Worm (Caenorhabditis elegans) whole organism, late embryonic: ENCODE measurements around the gene lin-37.

ENCODE experiments used
- C38D4.7 ChIP-seq: fragments of 200-800 bp; sonication (Bioruptor generic); optimal IDR thresholded peaks from 2 replicates; lab custom pipeline; 2018; ENCODE audit warnings: mild to moderate bottlenecking, missing genetic modification characterization, moderate library complexity, missing compliant biosample characterization
- K09A11.1 ChIP-seq: sonication (generic microtip); optimal IDR thresholded peaks from 2 replicates; lab custom pipeline; 2017; ENCODE audit warnings: antibody characterized with exemption, mild to moderate bottlenecking, missing genetic modification characterization, missing compliant biosample characterization; ENCODE audit not compliant: insufficient read depth
- T23F11.4 ChIP-seq: fragments of 200-800 bp; sonication (Bioruptor generic); optimal IDR thresholded peaks from 2 replicates; lab custom pipeline; 2018; ENCODE audit warnings: mild to moderate bottlenecking, missing genetic modification characterization, missing compliant biosample characterization
- ama-1 ChIP-seq: fragments of 150-350 bp; optimal IDR thresholded peaks from 2 replicates; lab custom pipeline; 2014
- ceh-22 ChIP-seq: sonication (generic microtip); optimal IDR thresholded peaks from 2 replicates; lab custom pipeline; 2017; ENCODE audit warnings: missing biosample characterization, missing genetic modification characterization
- elt-2 ChIP-seq: sonication (generic microtip); optimal IDR thresholded peaks from 2 replicates; lab custom pipeline; 2016; ENCODE audit warnings: missing genetic modification reagents, missing genetic modification characterization, missing compliant biosample characterization
- nhr-11 ChIP-seq: fragments of 150-350 bp; optimal IDR thresholded peaks from 2 replicates; lab custom pipeline; 2014; ENCODE audit warnings: missing biosample characterization, missing genetic modification characterization
- pax-1 ChIP-seq: fragments of 150-350 bp; optimal IDR thresholded peaks from 2 replicates; lab custom pipeline; 2014; ENCODE audit warnings: missing biosample characterization, missing genetic modification characterization
- pha-4 ChIP-seq: fragments of 150-350 bp; optimal IDR thresholded peaks from 2 replicates; lab custom pipeline; 2018; ENCODE audit warnings: missing biosample characterization, missing genetic modification reagents, missing genetic modification characterization
- tbx-2 ChIP-seq: sonication (generic microtip); optimal IDR thresholded peaks from 2 replicates; lab custom pipeline; 2016; ENCODE audit warnings: missing genetic modification characterization, missing compliant biosample characterization
- tbx-7 ChIP-seq: sonication (generic microtip); optimal IDR thresholded peaks from 2 replicates; lab custom pipeline; 2016; ENCODE audit warnings: missing genotype, missing genetic modification characterization, missing compliant biosample characterization
- unc-42 ChIP-seq: sonication (generic microtip); optimal IDR thresholded peaks from 2 replicates; lab custom pipeline; 2016; ENCODE audit warnings: missing genotype, missing genetic modification characterization, missing compliant biosample characterization
- unc-55 ChIP-seq: sonication (generic microtip); optimal IDR thresholded peaks from 2 replicates; lab custom pipeline; 2017; ENCODE audit warnings: missing biosample characterization, missing genetic modification reagents, missing genetic modification characterization
- ztf-16 ChIP-seq: sonication (generic microtip); optimal IDR thresholded peaks from 2 replicates; lab custom pipeline; 2017; ENCODE audit warnings: missing genetic modification characterization, missing compliant biosample characterization

ce11 chrIII:7091042-7091441, 18.7 kb upstream of the lin-37 start, which contains the start of gene ZK418.2:
- TF ChIP-seq T23F11.4 = no peak
- no peak for TF ChIP-seq unc-42 (tag; lab: Kevin White, UChicago)
- TF ChIP-seq tbx-7 (tag; lab: Kevin White, UChicago) = no peak
- no peak for TF ChIP-seq tbx-2 (tag; lab: Kevin White, UChicago)
- no peak for TF ChIP-seq unc-55
- TF ChIP-seq ztf-16 = no peak
- no peak for TF ChIP-seq ama-1
- no peak for TF ChIP-seq ceh-22 (tag; lab: Kevin White, UChicago)
- TF ChIP-seq elt-2 (tag; lab: Kevin White, UChicago) = no peak
- no peak for TF ChIP-seq pax-1
- no peak for TF ChIP-seq pha-4 (tag; lab: Kevin White, UChicago)
- no peak for TF ChIP-seq C38D4.7 (GFP tag; lab: Kevin White, UChicago)
- no peak for TF ChIP-seq nhr-11 (tag; lab: Kevin White, UChicago)
- no peak for TF ChIP-seq K09A11.1 (tag; lab: Kevin White, UChicago)
